Fruit fly (Drosophila melanogaster) whole organism: ENCODE results near the gene RpS7.

Experiments used
- CG8478 ChIP-seq: fragments of >200 bp; optimal IDR thresholded peaks from 2 replicates; lab custom pipeline; 2018; ENCODE audit warnings: inconsistent platforms
- Dll ChIP-seq: fragments of >200 bp; optimal IDR thresholded peaks from 2 replicates; lab custom pipeline; 2017
- pan ChIP-seq: fragments of >200 bp; optimal IDR thresholded peaks from 2 replicates; lab custom pipeline; 2017
- psq ChIP-seq: fragments of >200 bp; optimal IDR thresholded peaks from 2 replicates; lab custom pipeline; 2017

dm6 chr3R:30160312-30160942, 48.4 kb downstream of the RpS7 start, which contains the start of gene CG11498:
- TF ChIP-seq psq (lab: Kevin White, UChicago), result no peak
- TF ChIP-seq Dll (lab: Kevin White, UChicago), result no peak
- TF ChIP-seq CG8478 (lab: Kevin White, UChicago), result no peak
- no peak for TF ChIP-seq pan (lab: Kevin White, UChicago)
